Fruit fly (Drosophila melanogaster) Kc167 (cell line): ENCODE data around the gene Edc3.

Experiments used
- Myc ChIP-seq: fragments of >200 bp; optimal IDR thresholded peaks from 2 replicates; lab custom pipeline; 2017; ENCODE audit warnings: missing external identifiers
- Sin3A ChIP-seq: fragments of >200 bp; optimal IDR thresholded peaks from 2 replicates; lab custom pipeline; 2018; ENCODE audit warnings: missing external identifiers
- h ChIP-seq: fragments of >200 bp; optimal IDR thresholded peaks from 3 replicates; lab custom pipeline; 2018; ENCODE audit warnings: missing external identifiers
- insv ChIP-seq: fragments of >200 bp; optimal IDR thresholded peaks from 3 replicates; lab custom pipeline; 2018; ENCODE audit warnings: missing external identifiers
- psq ChIP-seq: fragments of >200 bp; optimal IDR thresholded peaks from 2 replicates; lab custom pipeline; 2017; ENCODE audit warnings: missing external identifiers
- ttk ChIP-seq: sonication (Bioruptor generic); optimal IDR thresholded peaks from 2 replicates; lab custom pipeline; 2017; ENCODE audit warnings: missing external identifiers

Gene Edc3

dm6 chr3L:17566335-17567242, 36.9 kb upstream of the Edc3 start:
- TF ChIP-seq psq (lab: Kevin White, UChicago) (no peak), Sin3A (lab: Kevin White, UChicago) (no peak), insv (lab: Kevin White, UChicago) (no peak), ttk (lab: Kevin White, UChicago) (no peak), h (lab: Kevin White, UChicago) (no peak), Myc (lab: Kevin White, UChicago) (no peak)

- TF ChIP-seq Myc (lab: Kevin White, UChicago) (no peak), h (lab: Kevin White, UChicago) (no peak), ttk (lab: Kevin White, UChicago) (no peak), Sin3A (lab: Kevin White, UChicago) (no peak), insv (lab: Kevin White, UChicago) (no peak)
These were observed 34.0 kb upstream of the Edc3 start for dm6 chr3L:17563536-17564257.

DNA sequence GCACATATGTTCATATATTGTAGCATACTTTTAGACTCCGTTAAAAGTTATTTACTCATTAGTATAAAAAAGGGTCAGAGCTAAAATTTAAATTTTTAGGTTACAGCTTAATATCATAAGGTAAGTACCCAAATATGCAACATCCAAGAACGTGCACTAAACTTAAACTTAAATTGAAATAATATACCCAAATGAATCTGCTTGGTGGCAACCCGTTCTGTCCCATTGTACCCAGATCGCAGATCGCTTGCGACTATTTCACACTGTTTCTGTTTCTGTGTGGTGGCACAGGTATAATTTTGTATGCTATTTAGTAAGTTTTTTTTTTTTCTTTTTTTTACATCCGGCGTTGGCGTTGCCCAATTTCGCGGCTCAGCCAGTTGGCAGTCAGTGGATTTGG, 33.5 kb upstream of the Edc3 start:
- TF ChIP-seq ttk (lab: Kevin White, UChicago) (no peak), insv (lab: Kevin White, UChicago) (no peak), Myc (lab: Kevin White, UChicago) (no peak)

DNA sequence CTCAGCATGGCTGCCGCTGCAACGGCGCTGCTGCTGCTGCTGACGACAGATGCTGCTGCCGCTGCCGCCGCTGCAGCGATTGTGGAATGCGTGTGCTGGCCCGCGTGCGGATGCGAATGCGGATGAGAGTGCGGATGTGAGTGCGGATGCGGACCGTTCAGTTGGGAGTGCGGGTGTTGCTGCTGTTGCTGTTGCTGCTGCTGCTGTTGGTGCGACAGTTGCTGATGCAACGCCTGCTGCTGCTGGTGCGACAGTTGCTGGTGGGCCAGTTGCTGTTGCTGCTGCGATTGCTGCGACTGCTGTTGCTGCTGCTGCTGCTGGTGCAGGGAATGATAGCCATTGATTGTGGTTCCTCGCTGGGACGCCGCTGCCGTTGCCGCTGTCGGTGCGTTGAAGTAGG, 32.6 kb upstream of the Edc3 start:
- no peak for TF ChIP-seq insv (lab: Kevin White, UChicago)

DNA sequence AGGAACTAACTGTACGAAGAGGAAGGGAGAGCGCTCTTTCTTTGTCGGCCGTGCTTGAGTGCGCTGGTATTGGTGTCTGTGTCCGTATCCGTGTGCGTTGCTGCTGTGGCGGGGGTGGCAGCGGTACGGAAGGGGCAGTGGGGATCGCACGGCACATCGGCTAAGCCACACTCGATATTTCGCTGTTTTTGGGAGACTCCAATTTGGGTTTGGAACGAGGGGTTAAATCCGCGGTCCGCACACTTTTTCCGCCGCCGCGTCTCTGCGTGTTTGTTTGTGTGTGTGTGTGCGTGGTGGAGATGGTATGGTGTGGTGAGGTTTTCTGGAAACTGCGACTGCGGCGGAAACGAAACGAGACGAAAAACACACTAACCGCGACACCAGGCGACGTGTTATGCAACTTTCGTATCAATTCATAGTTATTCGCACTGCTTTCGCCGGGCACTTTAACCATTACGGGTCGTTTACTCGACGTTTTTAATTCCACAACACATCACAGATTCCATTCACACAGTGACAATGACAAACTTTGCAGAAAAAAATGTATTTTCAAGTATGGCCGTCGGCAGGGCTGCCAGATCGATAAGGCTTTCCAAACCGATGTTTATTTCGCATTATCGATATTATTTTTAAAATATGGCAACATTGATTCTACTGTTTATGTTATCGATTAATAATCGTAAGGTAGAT, 27.7 kb upstream of the Edc3 start, which contains the start of gene CycT:
Gene CycT, minus strand, starts transcription at position 574 of the 690 bp plus-strand sequence.
- no peak for TF ChIP-seq ttk (lab: Kevin White, UChicago)
- TF ChIP-seq Sin3A (lab: Kevin White, UChicago), result no peak
- TF ChIP-seq psq (lab: Kevin White, UChicago), result no peak
- no peak for TF ChIP-seq insv (lab: Kevin White, UChicago)
- TF ChIP-seq h (lab: Kevin White, UChicago), result no peak
- no peak for TF ChIP-seq Myc (lab: Kevin White, UChicago)

dm6 chr3L:17555794-17556193, 26.1 kb upstream of the Edc3 start:
- TF ChIP-seq h (lab: Kevin White, UChicago) (no peak), ttk (lab: Kevin White, UChicago) (no peak), insv (lab: Kevin White, UChicago) (no peak), Myc (lab: Kevin White, UChicago) (no peak), Sin3A (lab: Kevin White, UChicago) (no peak), psq (lab: Kevin White, UChicago) (no peak)

dm6 chr3L:17549049-17549876, 19.6 kb upstream of the Edc3 start, which contains the start of the genes Jon74E and CG7542:
TSS of gene Jon74E (minus strand) at chr3L:17549127.
TSS of gene CG7542 (plus strand) at chr3L:17549826.
- TF ChIP-seq Myc (lab: Kevin White, UChicago) (no peak), h (lab: Kevin White, UChicago) (no peak), Sin3A (lab: Kevin White, UChicago) (no peak), ttk (lab: Kevin White, UChicago) (no peak), insv (lab: Kevin White, UChicago) (no peak), psq (lab: Kevin White, UChicago) (no peak)

DNA sequence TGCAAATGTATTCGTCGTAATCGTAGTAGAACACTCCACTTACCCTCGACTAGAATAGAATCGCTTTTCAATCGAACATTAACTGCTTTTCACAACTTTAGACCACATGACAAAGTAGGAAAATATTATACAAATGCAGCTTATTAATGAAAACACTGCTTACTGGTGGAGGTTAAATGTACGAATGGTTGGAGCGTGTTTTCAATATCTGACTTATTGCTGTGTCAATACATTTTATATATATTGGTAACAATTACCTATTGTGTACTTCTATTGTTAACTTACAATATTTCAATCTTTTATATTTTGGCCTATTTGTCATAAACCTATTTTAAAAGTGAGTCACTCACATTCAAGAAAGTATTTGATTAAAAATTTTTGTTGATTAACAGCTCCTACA, 10.3 kb upstream of the Edc3 start:
- no peak for TF ChIP-seq psq (lab: Kevin White, UChicago)
- no peak for TF ChIP-seq h (lab: Kevin White, UChicago)
- no peak for TF ChIP-seq insv (lab: Kevin White, UChicago)
- no peak for TF ChIP-seq Myc (lab: Kevin White, UChicago)
- TF ChIP-seq ttk (lab: Kevin White, UChicago), result no peak
- no peak for TF ChIP-seq Sin3A (lab: Kevin White, UChicago)

DNA sequence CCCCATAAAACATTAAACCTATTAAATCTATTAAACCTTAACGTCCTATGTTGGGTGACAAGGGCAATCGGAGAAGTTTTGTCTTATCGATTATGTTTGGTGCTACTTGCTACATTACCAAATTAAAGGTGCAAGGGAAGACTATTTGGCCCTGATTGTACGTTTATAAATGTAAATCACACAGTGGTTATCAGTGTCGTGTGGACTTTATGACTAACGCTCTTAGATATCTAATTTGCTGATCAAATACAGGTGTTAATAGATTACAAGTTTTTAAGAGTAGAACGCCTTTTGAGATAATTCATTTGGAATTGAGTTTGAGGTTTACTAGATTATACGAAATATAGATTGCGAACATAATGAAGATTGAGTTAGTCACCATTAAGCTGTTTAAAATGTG, 9.2 kb upstream of the Edc3 start:
- TF ChIP-seq ttk (lab: Kevin White, UChicago) (no peak), h (lab: Kevin White, UChicago) (no peak), Myc (lab: Kevin White, UChicago) (no peak), Sin3A (lab: Kevin White, UChicago) (no peak), psq (lab: Kevin White, UChicago) (no peak), insv (lab: Kevin White, UChicago) (no peak)

DNA sequence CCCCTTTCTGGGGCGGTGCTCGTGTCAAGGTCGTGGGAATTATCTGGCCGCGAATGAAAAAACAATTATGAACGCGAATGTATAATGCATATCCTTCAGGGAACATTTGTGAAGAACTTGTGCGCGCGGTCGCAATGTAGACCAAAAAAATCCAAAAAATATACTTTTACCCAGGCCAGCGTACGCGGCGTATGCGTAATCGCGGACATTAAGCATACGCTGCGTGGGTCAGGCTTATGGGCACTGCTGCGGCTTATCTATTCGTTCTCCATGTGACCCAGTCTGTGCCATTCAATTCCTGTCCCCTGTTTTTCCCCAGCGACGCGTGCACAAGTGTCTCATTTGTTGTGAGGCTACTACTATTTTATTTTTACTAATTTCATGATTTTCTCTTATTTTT, 8.6 kb upstream of the Edc3 start:
- TF ChIP-seq h (lab: Kevin White, UChicago) (no peak), ttk (lab: Kevin White, UChicago) (no peak), Myc (lab: Kevin White, UChicago) (no peak), psq (lab: Kevin White, UChicago) (no peak), Sin3A (lab: Kevin White, UChicago) (no peak), insv (lab: Kevin White, UChicago) (no peak)
